Fruit fly (Drosophila melanogaster) whole organism, embryonic: ENCODE measurements around the gene stas.

Experiments
- Atf-2 ChIP-seq: fragments of 200-800 bp; sonication (Bioruptor generic); optimal IDR thresholded peaks from 2 replicates; lab custom pipeline; 2016; ENCODE audit warnings: missing biosample characterization, missing genetic modification characterization
- CG1233 ChIP-seq: fragments of 200-800 bp; sonication (Bioruptor generic); optimal IDR thresholded peaks from 4 replicates; lab custom pipeline; 2018; ENCODE audit warnings: missing biosample characterization, mild to moderate bottlenecking, missing genetic modification characterization
- CG13287 ChIP-seq: fragments of 200-800 bp; sonication (Bioruptor generic); IDR thresholded peaks from 2 replicates; pipeline ENCODE4 v1.3.6; 2022; ENCODE audit warnings: missing biosample characterization, missing genetic modification characterization; ENCODE audit not compliant: partially characterized antibody
- CG13775 ChIP-seq: fragments of 200-800 bp; sonication (Bioruptor generic); optimal IDR thresholded peaks from 3 replicates; lab custom pipeline; 2017; ENCODE audit warnings: missing biosample characterization, mild to moderate bottlenecking, missing genetic modification characterization
- CG15479 ChIP-seq: fragments of 200-800 bp; sonication (Bioruptor generic); optimal IDR thresholded peaks from 3 replicates; lab custom pipeline; 2019; ENCODE audit warnings: missing biosample characterization, mild to moderate bottlenecking, missing genetic modification characterization, moderate library complexity
- CG15601 ChIP-seq: fragments of 200-800 bp; sonication (Bioruptor generic); optimal IDR thresholded peaks from 3 replicates; lab custom pipeline; 2019; ENCODE audit warnings: missing biosample characterization, mild to moderate bottlenecking, missing genetic modification characterization, moderate library complexity
- CG16815 ChIP-seq: fragments of 200-800 bp; sonication (Bioruptor generic); optimal IDR thresholded peaks from 3 replicates; lab custom pipeline; 2017; ENCODE audit warnings: missing biosample characterization, mild to moderate bottlenecking, missing genetic modification characterization
- CG18262 ChIP-seq: fragments of 200-800 bp; optimal IDR thresholded peaks from 3 replicates; lab custom pipeline; 2019; ENCODE audit warnings: missing biosample characterization, mild to moderate bottlenecking, missing genetic modification characterization, moderate library complexity
- CG18599 ChIP-seq: fragments of 200-800 bp; sonication (Bioruptor generic); optimal IDR thresholded peaks from 3 replicates; lab custom pipeline; 2017; ENCODE audit warnings: missing biosample characterization, missing genetic modification characterization, mild to moderate bottlenecking, moderate library complexity, missing genetic modification reagents
- CG2678 ChIP-seq: fragments of 200-800 bp; sonication (Bioruptor generic); optimal IDR thresholded peaks from 3 replicates; lab custom pipeline; 2019; ENCODE audit warnings: missing biosample characterization, mild to moderate bottlenecking, missing genetic modification characterization, moderate library complexity
- CG2712 ChIP-seq: fragments of 200-800 bp; optimal IDR thresholded peaks from 3 replicates; lab custom pipeline; 2019; ENCODE audit warnings: missing biosample characterization, mild to moderate bottlenecking, missing genetic modification characterization, moderate library complexity
- CG3281 ChIP-seq: fragments of 200-800 bp; sonication (Bioruptor generic); optimal IDR thresholded peaks from 3 replicates; lab custom pipeline; 2017; ENCODE audit warnings: missing biosample characterization, mild to moderate bottlenecking, missing genetic modification characterization
- CG3847 ChIP-seq: fragments of 200-800 bp; sonication (Bioruptor generic); IDR thresholded peaks from 2 replicates; pipeline ENCODE4 v1.3.6; 2022; ENCODE audit warnings: missing biosample characterization, missing genetic modification characterization
- CG3995 ChIP-seq: fragments of 200-800 bp; sonication (Bioruptor generic); optimal IDR thresholded peaks from 3 replicates; lab custom pipeline; 2016; ENCODE audit warnings: missing biosample characterization, missing genetic modification characterization
- CG4854 ChIP-seq: fragments of 200-800 bp; sonication (Bioruptor generic); optimal IDR thresholded peaks from 2 replicates; lab custom pipeline; 2016; ENCODE audit warnings: missing biosample characterization, missing genetic modification characterization, inconsistent platforms
- CG5180 ChIP-seq: fragments of 200-800 bp; sonication (Bioruptor generic); optimal IDR thresholded peaks from 3 replicates; lab custom pipeline; 2017; ENCODE audit warnings: missing biosample characterization, missing genetic modification characterization, mild to moderate bottlenecking, moderate library complexity, missing genetic modification reagents
- CG6689 ChIP-seq: fragments of 200-800 bp; sonication (Bioruptor generic); IDR thresholded peaks from 2 replicates; pipeline ENCODE4 v1.3.6; 2022; ENCODE audit warnings: missing biosample characterization, missing genetic modification characterization
- CG6854 ChIP-seq: fragments of 200-800 bp; sonication (Bioruptor generic); optimal IDR thresholded peaks from 3 replicates; lab custom pipeline; 2017; ENCODE audit warnings: missing biosample characterization, mild to moderate bottlenecking, missing genetic modification characterization
- CG7928 ChIP-seq: fragments of 200-800 bp; sonication (Bioruptor generic); optimal IDR thresholded peaks from 2 replicates; lab custom pipeline; 2017; ENCODE audit warnings: missing biosample characterization, mild to moderate bottlenecking, missing genetic modification characterization
- CG9932 ChIP-seq: fragments of 200-800 bp; sonication (Bioruptor generic); IDR thresholded peaks from 2 replicates; pipeline ENCODE4 v1.3.6; 2022; ENCODE audit warnings: missing biosample characterization, missing genetic modification characterization
- Dbx ChIP-seq: fragments of 200-800 bp; sonication (Bioruptor generic); IDR thresholded peaks from 3 replicates; pipeline ENCODE4 v1.3.6; 2022; ENCODE audit warnings: missing biosample characterization, missing genetic modification characterization
- Dp ChIP-seq: fragments of 200-800 bp; sonication (Bioruptor generic); optimal IDR thresholded peaks from 2 replicates; lab custom pipeline; 2018; ENCODE audit warnings: missing biosample characterization, mild to moderate bottlenecking, missing genetic modification characterization, moderate library complexity
- ERR ChIP-seq: fragments of 200-800 bp; sonication (Bioruptor generic); optimal IDR thresholded peaks from 2 replicates; lab custom pipeline; 2016; ENCODE audit warnings: missing biosample characterization, missing genetic modification characterization
- Gsc ChIP-seq: fragments of 200-800 bp; sonication (Bioruptor generic); IDR thresholded peaks from 2 replicates; pipeline ENCODE4 v1.3.6; 2022; ENCODE audit warnings: missing biosample characterization, missing genetic modification characterization
- Meics ChIP-seq: fragments of 200-800 bp; sonication (Bioruptor generic); optimal IDR thresholded peaks from 2 replicates; lab custom pipeline; 2017; ENCODE audit warnings: missing biosample characterization, mild to moderate bottlenecking, missing genetic modification characterization
- Opbp ChIP-seq: fragments of 200-800 bp; sonication (Bioruptor generic); IDR thresholded peaks from 3 replicates; pipeline ENCODE4 v1.3.6; 2022; ENCODE audit warnings: missing biosample characterization, missing genetic modification characterization; ENCODE audit not compliant: partially characterized antibody
- PHDP ChIP-seq: fragments of 200-800 bp; sonication (Bioruptor generic); optimal IDR thresholded peaks from 3 replicates; lab custom pipeline; 2018; ENCODE audit warnings: missing biosample characterization, mild to moderate bottlenecking, missing genetic modification characterization, moderate library complexity
- Stat92E ChIP-seq, 3 experiments: fragments of >200 bp in 2 of 3; fragments of 200-800 bp in 1 of 3; sonication (Bioruptor generic) in 1 of 3; optimal IDR thresholded peaks; 2 replicates each; lab custom pipeline; 2017 to 2019; ENCODE audit warnings: missing biosample characterization in 3 of 3, missing genetic modification characterization in 3 of 3, mild to moderate bottlenecking in 1 of 3, moderate library complexity in 1 of 3
- Usf ChIP-seq: fragments of 200-800 bp; sonication (Bioruptor generic); optimal IDR thresholded peaks from 2 replicates; lab custom pipeline; 2017; ENCODE audit warnings: missing genotype, missing biosample characterization, missing genetic modification characterization
- ac ChIP-seq: fragments of 200-800 bp; sonication (Bioruptor generic); optimal IDR thresholded peaks from 3 replicates; lab custom pipeline; 2017; ENCODE audit warnings: missing biosample characterization, mild to moderate bottlenecking, missing genetic modification characterization
- ash1 ChIP-seq: fragments of 200-800 bp; sonication (Bioruptor generic); optimal IDR thresholded peaks from 2 replicates; lab custom pipeline; 2018; ENCODE audit warnings: missing biosample characterization, mild to moderate bottlenecking, missing genetic modification characterization
- bab2 ChIP-seq: fragments of 200-800 bp; sonication (Bioruptor generic); optimal IDR thresholded peaks from 2 replicates; lab custom pipeline; 2016; ENCODE audit warnings: missing biosample characterization, missing genetic modification characterization
- cato ChIP-seq: fragments of 200-800 bp; sonication (Bioruptor generic); optimal IDR thresholded peaks from 2 replicates; lab custom pipeline; 2016; ENCODE audit warnings: missing biosample characterization, missing genetic modification characterization, borderline replicate concordance
- cg ChIP-seq: fragments of 200-800 bp; sonication (Bioruptor generic); optimal IDR thresholded peaks from 3 replicates; lab custom pipeline; 2019; ENCODE audit warnings: missing biosample characterization, mild to moderate bottlenecking, missing genetic modification characterization, moderate library complexity
- ci ChIP-seq: fragments of 200-800 bp; sonication (Bioruptor generic); IDR thresholded peaks from 3 replicates; pipeline ENCODE4 v1.3.6; 2022; ENCODE audit warnings: missing biosample characterization, missing genetic modification characterization
- cwo ChIP-seq: fragments of 200-800 bp; sonication (Bioruptor generic); optimal IDR thresholded peaks from 3 replicates; lab custom pipeline; 2017; ENCODE audit warnings: missing biosample characterization, missing genetic modification characterization, mild to moderate bottlenecking, moderate library complexity, missing genetic modification reagents
- dimm ChIP-seq: fragments of 200-800 bp; sonication (Bioruptor generic); IDR thresholded peaks from 2 replicates; pipeline ENCODE4 v1.3.6; 2022; ENCODE audit warnings: missing biosample characterization, missing genetic modification characterization
- dmrt99B ChIP-seq: fragments of 200-800 bp; sonication (Bioruptor generic); optimal IDR thresholded peaks from 2 replicates; lab custom pipeline; 2018; ENCODE audit warnings: missing biosample characterization, mild to moderate bottlenecking, missing genetic modification characterization, moderate library complexity
- hbn ChIP-seq: fragments of 200-800 bp; sonication (Bioruptor generic); IDR thresholded peaks from 2 replicates; pipeline ENCODE4 v1.3.6; 2022; ENCODE audit warnings: missing biosample characterization, missing genetic modification characterization; ENCODE audit not compliant: partially characterized antibody
- inv ChIP-seq: fragments of 200-800 bp; sonication (Bioruptor generic); IDR thresholded peaks from 2 replicates; pipeline ENCODE4 v1.3.6; 2022; ENCODE audit warnings: missing biosample characterization, missing genetic modification characterization; ENCODE audit not compliant: partially characterized antibody
- kah ChIP-seq: fragments of 200-800 bp; sonication (Bioruptor generic); optimal IDR thresholded peaks from 2 replicates; lab custom pipeline; 2018; ENCODE audit warnings: missing biosample characterization, mild to moderate bottlenecking, missing genetic modification characterization
- nerfin-1 ChIP-seq: fragments of 200-800 bp; sonication (Bioruptor generic); optimal IDR thresholded peaks from 3 replicates; lab custom pipeline; 2019; ENCODE audit warnings: missing biosample characterization, mild to moderate bottlenecking, missing genetic modification characterization, moderate library complexity
- nmo ChIP-seq: fragments of 200-800 bp; sonication (Bioruptor generic); optimal IDR thresholded peaks from 2 replicates; lab custom pipeline; 2018; ENCODE audit warnings: missing biosample characterization, mild to moderate bottlenecking, missing genetic modification characterization, moderate library complexity
- repo ChIP-seq: fragments of 200-800 bp; sonication (Bioruptor generic); optimal IDR thresholded peaks from 2 replicates; lab custom pipeline; 2016; ENCODE audit warnings: missing biosample characterization, missing genetic modification characterization
- stc ChIP-seq: fragments of 200-800 bp; sonication (Bioruptor generic); IDR thresholded peaks from 2 replicates; pipeline ENCODE4 v1.3.6; 2022; ENCODE audit warnings: missing biosample characterization, missing genetic modification characterization
- sug ChIP-seq: fragments of 200-800 bp; optimal IDR thresholded peaks from 2 replicates; lab custom pipeline; 2019; ENCODE audit warnings: missing biosample characterization, mild to moderate bottlenecking, missing genetic modification characterization, moderate library complexity
- unpg ChIP-seq: fragments of 200-800 bp; sonication (Bioruptor generic); optimal IDR thresholded peaks from 3 replicates; lab custom pipeline; 2018; ENCODE audit warnings: missing biosample characterization, mild to moderate bottlenecking, missing genetic modification characterization, moderate library complexity
- zen2 ChIP-seq: fragments of 200-800 bp; sonication (Bioruptor generic); IDR thresholded peaks from 3 replicates; pipeline ENCODE4 v1.3.6; 2022; ENCODE audit warnings: missing biosample characterization, missing genetic modification characterization; ENCODE audit not compliant: partially characterized antibody
- zfh2 ChIP-seq: fragments of 200-800 bp; sonication (Bioruptor generic); optimal IDR thresholded peaks from 2 replicates; lab custom pipeline; 2016; ENCODE audit warnings: missing biosample characterization, missing genetic modification characterization

stas gene

DNA sequence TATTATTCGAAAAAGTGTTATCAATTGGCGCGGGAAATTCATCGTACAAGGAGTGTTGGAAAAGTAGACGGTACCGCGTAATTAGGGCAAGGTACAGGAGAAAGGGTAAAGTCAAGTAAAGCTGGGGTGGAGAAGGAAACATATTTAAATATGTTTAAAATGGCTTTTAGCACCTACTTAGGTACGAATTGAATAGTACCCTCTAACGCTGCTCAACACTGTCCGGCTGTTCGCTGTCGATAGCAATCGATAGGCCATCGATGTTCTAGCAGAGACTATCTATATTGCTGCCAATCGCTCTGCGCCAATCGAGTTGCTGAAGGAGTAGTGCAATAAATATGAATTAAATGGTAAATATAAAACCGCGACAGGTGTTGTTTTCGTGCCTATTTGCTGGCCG, 28.4 kb downstream of the stas start, which contains the start of gene X11L (continued):
- TF ChIP-seq cwo (GFP tag; lab: Kevin White, UChicago) = peak; percentile 31
- peak; percentile 76 for TF ChIP-seq CG3847 (GFP tag; lab: Robert Waterston, UW)
- TF ChIP-seq ci (GFP tag; lab: Robert Waterston, UW) = peak; percentile 83
- TF ChIP-seq ash1 (GFP tag; lab: Kevin White, UChicago) = no peak
- peak; percentile 50 for TF ChIP-seq CG18262 (tag; lab: Kevin White, UChicago)
- peak; percentile 37 for TF ChIP-seq cato (GFP tag; lab: Kevin White, UChicago)
- TF ChIP-seq CG4854 (GFP tag; lab: Kevin White, UChicago) = peak; percentile 35
- TF ChIP-seq CG6854 (GFP tag; lab: Kevin White, UChicago) = no peak
- peak; percentile 24 for TF ChIP-seq sug (tag; lab: Kevin White, UChicago)
- TF ChIP-seq Stat92E (GFP tag; optimal IDR thresholded peaks at IDR 0.05; lab: Kevin White, UChicago) = no peak
- peak; percentile 57 for TF ChIP-seq CG13775 (GFP tag; lab: Kevin White, UChicago)
- TF ChIP-seq bab2 (GFP tag; lab: Kevin White, UChicago) = peak; percentile 80
- peak; percentile 75 for TF ChIP-seq hbn (GFP tag; lab: Robert Waterston, UW)
- no peak for TF ChIP-seq CG15601 (tag; lab: Kevin White, UChicago)
- TF ChIP-seq stc (GFP tag; lab: Robert Waterston, UW) = 0 out of 2 replicates have a peak, but pooled peaks have one; percentile 15
- no peak for TF ChIP-seq CG18599 (GFP tag; lab: Kevin White, UChicago)
- TF ChIP-seq CG15479 (GFP tag; lab: Kevin White, UChicago) = no peak
- peak; percentile 16 for TF ChIP-seq CG5180 (GFP tag; lab: Kevin White, UChicago)
- TF ChIP-seq CG13287 (GFP tag; lab: Robert Waterston, UW) = peak; percentile 89
- peak; percentile 91 for TF ChIP-seq Opbp (GFP tag; lab: Robert Waterston, UW)
- no peak for TF ChIP-seq cg
- peak; percentile 48 for TF ChIP-seq CG2712
- no peak for TF ChIP-seq unpg (GFP tag; lab: Kevin White, UChicago)
- peak; percentile 85 for TF ChIP-seq inv
- TF ChIP-seq dmrt99B = no peak
- no peak for TF ChIP-seq ac (GFP tag; lab: Kevin White, UChicago)
- TF ChIP-seq CG7928 (GFP tag; lab: Kevin White, UChicago) = no peak
- peak; percentile 46 for TF ChIP-seq CG16815
- peak; percentile 87 for TF ChIP-seq zen2 (GFP tag; lab: Robert Waterston, UW)
- no peak for TF ChIP-seq CG1233 (GFP tag; lab: Kevin White, UChicago)
- TF ChIP-seq Gsc = no peak
- no peak for TF ChIP-seq PHDP (tag; lab: Kevin White, UChicago)
- TF ChIP-seq Usf (GFP tag; lab: Kevin White, UChicago) = no peak
- peak; percentile 85 for TF ChIP-seq CG9932
- peak; percentile 72 for TF ChIP-seq Dp (GFP tag; lab: Kevin White, UChicago)
- TF ChIP-seq kah (GFP tag; lab: Kevin White, UChicago) = no peak
- no peak for TF ChIP-seq dimm (GFP tag; lab: Robert Waterston, UW)
- TF ChIP-seq CG2678 (tag; lab: Kevin White, UChicago) = no peak
- peak; percentile 8 for TF ChIP-seq nerfin-1 (tag; lab: Kevin White, UChicago)
- TF ChIP-seq CG3281 (GFP tag; lab: Kevin White, UChicago) = peak; percentile 30
- TF ChIP-seq Atf-2 = peak; percentile 23
- peak; percentile 72 for TF ChIP-seq ERR (GFP tag; lab: Kevin White, UChicago)
- TF ChIP-seq CG3995 (GFP tag; lab: Kevin White, UChicago) = no peak
- peak; percentile 54 for TF ChIP-seq CG6689
- peak; percentile 64 for TF ChIP-seq nmo (GFP tag; lab: Kevin White, UChicago)
- peak; percentile 54 for TF ChIP-seq repo
- TF ChIP-seq Meics = peak; percentile 66
- peak; percentile 84 for TF ChIP-seq zfh2
- peak; percentile 58; the same call in 2 of the 3 replicates for TF ChIP-seq Dbx
